Worm (Caenorhabditis elegans) whole organism, young adult: ENCODE measurements around the gene Y82E9BR.20.

Source experiments
- ama-1 ChIP-seq, 3 experiments: fragments of 150-350 bp in 1 of 3; sonication (generic microtip) in 2 of 3; optimal IDR thresholded peaks; 2 replicates each; lab custom pipeline; 2014 to 2018; ENCODE audit warnings: missing biosample characterization in 2 of 3, missing genetic modification characterization in 2 of 3, missing genetic modification reagents in 2 of 3
- aptf-3 ChIP-seq: fragments of 200-800 bp; sonication (Bioruptor generic); IDR thresholded peaks from 2 replicates; pipeline ENCODE4 v1.3.6; 2022; ENCODE audit warnings: missing genetic modification characterization, missing compliant biosample characterization
- ccch-3 ChIP-seq: fragments of 200-800 bp; sonication (Bioruptor generic); optimal IDR thresholded peaks from 2 replicates; lab custom pipeline; 2018; ENCODE audit warnings: mild to moderate bottlenecking, missing genetic modification characterization, missing compliant biosample characterization
- ceh-40 ChIP-seq: fragments of 200-800 bp; sonication (Bioruptor generic); IDR thresholded peaks from 2 replicates; pipeline ENCODE4 v1.3.6; 2022; ENCODE audit warnings: missing genetic modification characterization, missing compliant biosample characterization
- ceh-79 ChIP-seq: sonication (generic microtip); optimal IDR thresholded peaks from 2 replicates; lab custom pipeline; 2017; ENCODE audit warnings: mild to moderate bottlenecking, missing genetic modification characterization, missing compliant biosample characterization
- dpl-1 ChIP-seq: fragments of 150-350 bp; optimal IDR thresholded peaks from 2 replicates; lab custom pipeline; 2014; ENCODE audit warnings: missing biosample characterization, missing genetic modification reagents, missing genetic modification characterization
- hsf-1 ChIP-seq: fragments of 200-800 bp; sonication (Bioruptor generic); IDR thresholded peaks from 2 replicates; pipeline ENCODE4 v1.3.6; 2022; ENCODE audit warnings: missing genetic modification reagents, missing genetic modification characterization, missing compliant biosample characterization
- lin-35 ChIP-seq, 3 experiments: fragments of 150-350 bp in 2 of 3; sonication (generic microtip) in 1 of 3; optimal IDR thresholded peaks; 2 replicates each; lab custom pipeline; 2014 to 2018; ENCODE audit warnings: missing biosample characterization in 3 of 3, missing genetic modification characterization in 3 of 3, missing genetic modification reagents in 3 of 3
- pha-4 ChIP-seq: fragments of 150-350 bp; sonication (generic microtip); optimal IDR thresholded peaks from 2 replicates; lab custom pipeline; 2014; ENCODE audit warnings: missing biosample characterization, missing genetic modification reagents, missing genetic modification characterization
- tbp1 ChIP-seq: fragments of 200-800 bp; sonication (Bioruptor generic); optimal IDR thresholded peaks from 2 replicates; lab custom pipeline; 2018; ENCODE audit warnings: mild to moderate bottlenecking, missing genetic modification characterization, missing compliant biosample characterization
- zim-3 ChIP-seq: sonication (generic microtip); optimal IDR thresholded peaks from 2 replicates; lab custom pipeline; 2017; ENCODE audit warnings: mild to moderate bottlenecking, missing genetic modification characterization, moderate library complexity, missing compliant biosample characterization

DNA sequence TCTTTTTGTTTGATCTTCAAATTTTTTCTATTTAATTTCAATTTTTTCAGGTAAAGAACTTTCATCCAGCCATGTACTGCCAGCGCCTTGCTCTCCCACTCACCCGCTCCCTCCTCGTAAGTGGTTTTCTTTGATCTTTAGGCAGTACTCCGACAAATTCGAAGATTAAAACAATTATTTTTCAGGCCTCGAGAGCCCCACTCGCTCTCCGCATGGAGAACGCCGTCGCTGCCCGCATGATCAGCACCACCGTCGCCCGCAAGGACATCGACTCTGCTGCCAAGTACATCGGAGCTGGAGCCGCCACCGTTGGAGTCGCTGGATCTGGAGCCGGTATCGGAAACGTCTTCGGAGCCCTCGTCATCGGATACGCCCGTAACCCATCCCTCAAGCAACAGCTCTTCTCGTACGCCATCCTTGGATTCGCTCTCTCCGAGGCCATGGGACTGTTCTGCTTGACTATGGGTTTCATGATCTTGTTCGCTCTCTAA is 45.0 kb downstream of the Y82E9BR.20 start, which contains the start of gene Y82E9BR.3:
- TF ChIP-seq pha-4 (tag; lab: Kevin White, UChicago) = no peak
- no peak for TF ChIP-seq dpl-1
- 0 out of 2 replicates have a peak, but pooled peaks have one; percentile 3 for TF ChIP-seq ceh-40 (GFP tag; lab: Robert Waterston, UW)
- no peak for TF ChIP-seq zim-3 (tag; lab: Kevin White, UChicago)
- no peak for TF ChIP-seq ceh-79
- TF ChIP-seq tbp1 (GFP tag; lab: Kevin White, UChicago) = no peak
- no peak for TF ChIP-seq lin-35 (GFP tag; optimal IDR thresholded peaks at IDR 0.05; lab: Kevin White, UChicago)
- no peak for TF ChIP-seq ccch-3 (GFP tag; lab: Kevin White, UChicago)
- TF ChIP-seq ama-1 (optimal IDR thresholded peaks at IDR 0.05; lab: Kevin White, UChicago) = no peak
- no peak for TF ChIP-seq ama-1 (GFP tag; optimal IDR thresholded peaks at IDR 0.05; lab: Kevin White, UChicago)
- no peak for TF ChIP-seq aptf-3 (GFP tag; lab: Robert Waterston, UW)
- no peak for TF ChIP-seq hsf-1 (GFP tag; lab: Robert Waterston, UW)
